Worm (Caenorhabditis elegans) whole organism, early embryonic: ENCODE data around the gene gldi-5.

Source experiments
- B0310.2 ChIP-seq: sonication (generic microtip); optimal IDR thresholded peaks from 2 replicates; lab custom pipeline; 2016; ENCODE audit warnings: mild to moderate bottlenecking, missing genetic modification characterization, missing compliant biosample characterization
- F13C5.2 ChIP-seq: sonication (generic microtip); optimal IDR thresholded peaks from 2 replicates; lab custom pipeline; 2017; ENCODE audit warnings: mild to moderate bottlenecking, missing genetic modification characterization, inconsistent platforms, missing compliant biosample characterization
- aly-1 ChIP-seq: sonication (generic microtip); optimal IDR thresholded peaks from 2 replicates; lab custom pipeline; 2016; ENCODE audit warnings: missing genetic modification characterization, missing compliant biosample characterization
- ama-1 ChIP-seq: fragments of 150-350 bp; optimal IDR thresholded peaks from 2 replicates; lab custom pipeline; 2014
- hmbx-1 ChIP-seq: sonication (generic microtip); optimal IDR thresholded peaks from 2 replicates; lab custom pipeline; 2016; ENCODE audit warnings: mild to moderate bottlenecking, missing genetic modification characterization, missing compliant biosample characterization
- hmg-4 ChIP-seq: fragments of 200-800 bp; sonication (Bioruptor generic); optimal IDR thresholded peaks from 2 replicates; lab custom pipeline; 2018; ENCODE audit warnings: mild to moderate bottlenecking, missing genetic modification characterization, missing compliant biosample characterization
- tbx-11 ChIP-seq: fragments of 200-800 bp; sonication (Bioruptor generic); IDR thresholded peaks from 2 replicates; pipeline ENCODE4 v1.3.6; 2022; ENCODE audit warnings: missing genetic modification characterization, missing compliant biosample characterization
- tra-4 ChIP-seq: sonication (generic microtip); optimal IDR thresholded peaks from 2 replicates; lab custom pipeline; 2017; ENCODE audit warnings: missing genetic modification characterization, missing compliant biosample characterization

ce11 chrIII:3701411-3702310 is 24.6 kb downstream of the gldi-5 start, which contains the start of the genes pdi-1 and C14B1.2:
- TF ChIP-seq B0310.2 (tag; lab: Kevin White, UChicago), result no peak
- no peak for TF ChIP-seq tra-4 (tag; lab: Kevin White, UChicago)
- TF ChIP-seq hmbx-1 (tag; lab: Kevin White, UChicago), result no peak
- peak; percentile 52 for TF ChIP-seq hmg-4 (GFP tag; lab: Kevin White, UChicago)
- TF ChIP-seq tbx-11, result no peak
- no peak for TF ChIP-seq ama-1 (lab: Kevin White, UChicago)
- no peak for TF ChIP-seq aly-1 (tag; lab: Kevin White, UChicago)
- no peak for TF ChIP-seq F13C5.2 (tag; lab: Kevin White, UChicago)
